Worm (Caenorhabditis elegans) whole organism, late embryonic: ENCODE measurements around the gene sre-13.

Source experiments
- ceh-14 ChIP-seq: sonication (generic microtip); optimal IDR thresholded peaks from 2 replicates; lab custom pipeline; 2016; ENCODE audit warnings: missing genotype, missing genetic modification characterization, missing compliant biosample characterization
- ceh-30 ChIP-seq: fragments of 150-350 bp; optimal IDR thresholded peaks from 2 replicates; lab custom pipeline; 2014; ENCODE audit warnings: missing biosample characterization, missing genetic modification characterization
- dmd-4 ChIP-seq: sonication (generic microtip); optimal IDR thresholded peaks from 2 replicates; lab custom pipeline; 2016; ENCODE audit warnings: borderline replicate concordance, missing genetic modification characterization, missing compliant biosample characterization
- gmeb-2 ChIP-seq: sonication (generic microtip); optimal IDR thresholded peaks from 2 replicates; lab custom pipeline; 2016; ENCODE audit warnings: missing genetic modification characterization, inconsistent platforms, missing compliant biosample characterization
- nhr-11 ChIP-seq: fragments of 150-350 bp; optimal IDR thresholded peaks from 2 replicates; lab custom pipeline; 2014; ENCODE audit warnings: missing biosample characterization, missing genetic modification characterization
- nhr-232 ChIP-seq: sonication (generic microtip); optimal IDR thresholded peaks from 2 replicates; lab custom pipeline; 2016; ENCODE audit warnings: missing genetic modification characterization, missing compliant biosample characterization
- npax-4 ChIP-seq: sonication (generic microtip); optimal IDR thresholded peaks from 2 replicates; lab custom pipeline; 2016; ENCODE audit warnings: missing genetic modification characterization, missing compliant biosample characterization
- pros-1 ChIP-seq: fragments of 150-350 bp; optimal IDR thresholded peaks from 2 replicates; lab custom pipeline; 2014; ENCODE audit warnings: missing biosample characterization, missing genetic modification reagents, missing genetic modification characterization
- tbx-2 ChIP-seq: sonication (generic microtip); optimal IDR thresholded peaks from 2 replicates; lab custom pipeline; 2016; ENCODE audit warnings: missing genetic modification characterization, missing compliant biosample characterization
- zip-5 ChIP-seq: sonication (generic microtip); optimal IDR thresholded peaks from 2 replicates; lab custom pipeline; 2016; ENCODE audit warnings: missing genetic modification characterization, missing compliant biosample characterization

DNA sequence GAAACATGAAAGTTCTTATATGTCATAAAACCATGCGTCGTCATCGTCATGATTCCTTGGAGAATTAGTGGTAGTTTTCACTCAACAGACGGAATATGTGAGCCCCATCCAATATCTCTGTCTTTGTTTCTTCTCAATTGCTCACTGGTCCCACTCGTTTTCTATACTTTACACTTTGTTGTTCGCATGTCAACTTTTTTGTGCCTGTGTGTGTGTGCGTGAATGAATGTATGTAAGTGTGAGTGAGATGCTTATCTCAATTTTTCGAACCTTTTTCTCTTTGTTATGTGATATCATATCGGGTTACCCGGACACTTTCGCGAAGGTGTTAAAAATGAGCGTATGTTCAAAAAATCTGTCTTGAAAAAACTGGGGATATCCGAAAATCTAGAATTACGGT, 35.5 kb upstream of the sre-13 start:
- TF ChIP-seq nhr-232 (no peak), tbx-2 (tag; lab: Kevin White, UChicago) (no peak), npax-4 (tag; lab: Kevin White, UChicago) (no peak), dmd-4 (no peak), zip-5 (no peak), gmeb-2 (no peak), pros-1 (tag; lab: Kevin White, UChicago) (no peak), ceh-30 (no peak), ceh-14 (tag; lab: Kevin White, UChicago) (no peak), nhr-11 (tag; lab: Kevin White, UChicago) (no peak)
